Worm (Caenorhabditis elegans) whole organism, L1 larva: Measurements from ENCODE around the gene F25D1.3.

Experiments
- C04F5.9 ChIP-seq: sonication (generic microtip); optimal IDR thresholded peaks from 2 replicates; lab custom pipeline; 2016; ENCODE audit warnings: missing genetic modification characterization, missing compliant biosample characterization
- C34B4.2 ChIP-seq: sonication (generic microtip); optimal IDR thresholded peaks from 2 replicates; lab custom pipeline; 2017; ENCODE audit warnings: mild to moderate bottlenecking, missing genetic modification characterization, missing compliant biosample characterization
- Y116A8C.19 ChIP-seq: sonication (generic microtip); optimal IDR thresholded peaks from 2 replicates; lab custom pipeline; 2016; ENCODE audit warnings: missing compliant biosample characterization, missing genetic modification characterization, borderline replicate concordance
- alr-1 ChIP-seq: fragments of 200-800 bp; sonication (Bioruptor generic); optimal IDR thresholded peaks from 2 replicates; lab custom pipeline; 2018; ENCODE audit warnings: borderline replicate concordance, mild to moderate bottlenecking, missing genetic modification characterization, missing compliant biosample characterization
- blmp-1 ChIP-seq: fragments of 150-350 bp; optimal IDR thresholded peaks from 2 replicates; lab custom pipeline; 2014; ENCODE audit warnings: missing biosample characterization, missing genetic modification characterization
- ceh-63 ChIP-seq: fragments of 200-800 bp; sonication (Bioruptor generic); optimal IDR thresholded peaks from 2 replicates; lab custom pipeline; 2018; ENCODE audit warnings: mild to moderate bottlenecking, missing genetic modification characterization, missing compliant biosample characterization
- ceh-8 ChIP-seq: fragments of 200-800 bp; sonication (Bioruptor generic); optimal IDR thresholded peaks from 2 replicates; lab custom pipeline; 2018; ENCODE audit warnings: mild to moderate bottlenecking, missing genetic modification characterization, moderate library complexity, missing compliant biosample characterization
- ceh-88 ChIP-seq: fragments of 200-800 bp; sonication (Bioruptor generic); IDR thresholded peaks from 2 replicates; pipeline ENCODE4 v1.3.6; 2022; ENCODE audit warnings: missing genetic modification characterization, missing compliant biosample characterization
- ceh-90 ChIP-seq: sonication (generic microtip); optimal IDR thresholded peaks from 2 replicates; lab custom pipeline; 2016; ENCODE audit warnings: missing genetic modification characterization, missing compliant biosample characterization
- dpl-1 ChIP-seq, 3 experiments: fragments of 150-350 bp in 2 of 3; sonication (generic microtip) in 1 of 3; optimal IDR thresholded peaks; 2 replicates each; lab custom pipeline; 2014 to 2017; ENCODE audit warnings: missing biosample characterization in 3 of 3, missing genetic modification characterization in 3 of 3, missing genetic modification reagents in 3 of 3
- efl-1 ChIP-seq, 4 experiments: fragments of 150-350 bp; optimal IDR thresholded peaks in 3 of 4; peaks in 1 of 4; 1 replicate in 1 of 4; 2 replicates in 3 of 4; lab custom pipeline; 2014; ENCODE audit warnings: missing biosample characterization in 2 of 4, missing genetic modification characterization in 2 of 4, missing genetic modification reagents in 2 of 4
- elt-2 ChIP-seq: sonication (generic microtip); optimal IDR thresholded peaks from 2 replicates; lab custom pipeline; 2016; ENCODE audit warnings: missing genetic modification characterization, mild to moderate bottlenecking, inconsistent platforms, missing compliant biosample characterization, missing genetic modification reagents
- elt-3 ChIP-seq, 6 experiments: fragments of 150-350 bp in 1 of 6; sonication (generic microtip); optimal IDR thresholded peaks; 2 replicates each; lab custom pipeline; 2017 to 2018; ENCODE audit warnings: missing biosample characterization in 6 of 6, missing genetic modification characterization in 6 of 6, inconsistent platforms in 1 of 6
- ets-5 ChIP-seq: fragments of 200-800 bp; sonication (Bioruptor generic); IDR thresholded peaks from 2 replicates; pipeline ENCODE4 v1.3.6; 2022; ENCODE audit warnings: missing genetic modification characterization, missing compliant biosample characterization
- fkh-10 ChIP-seq: sonication (generic microtip); optimal IDR thresholded peaks from 2 replicates; lab custom pipeline; 2017; ENCODE audit warnings: missing biosample characterization, missing genetic modification reagents, missing genetic modification characterization
- hlh-17 ChIP-seq: fragments of 200-800 bp; sonication (Bioruptor generic); optimal IDR thresholded peaks from 2 replicates; lab custom pipeline; 2018; ENCODE audit warnings: missing genetic modification characterization, mild to moderate bottlenecking, missing compliant biosample characterization, moderate library complexity, borderline replicate concordance
- hlh-4 ChIP-seq: sonication (generic microtip); optimal IDR thresholded peaks from 2 replicates; lab custom pipeline; 2016; ENCODE audit warnings: mild to moderate bottlenecking, missing genetic modification characterization, missing compliant biosample characterization
- hpl-2 ChIP-seq: fragments of 150-350 bp; optimal IDR thresholded peaks from 2 replicates; lab custom pipeline; 2014; ENCODE audit warnings: missing biosample characterization, missing genetic modification reagents, missing genetic modification characterization
- irx-1 ChIP-seq: sonication (generic microtip); optimal IDR thresholded peaks from 2 replicates; lab custom pipeline; 2016; ENCODE audit warnings: missing genetic modification characterization, missing compliant biosample characterization
- isw-1 ChIP-seq: fragments of 200-800 bp; sonication (Bioruptor generic); IDR thresholded peaks from 2 replicates; pipeline ENCODE4 v1.3.6; 2022; ENCODE audit warnings: missing genetic modification characterization, missing compliant biosample characterization
- lin-35 ChIP-seq, 2 experiments: fragments of 150-350 bp; optimal IDR thresholded peaks; 2 replicates each; lab custom pipeline; 2014; ENCODE audit warnings: missing biosample characterization in 2 of 2, missing genetic modification characterization in 2 of 2, missing genetic modification reagents in 2 of 2
- lin-39 ChIP-seq: fragments of 150-350 bp; optimal IDR thresholded peaks from 2 replicates; lab custom pipeline; 2014; ENCODE audit warnings: missing biosample characterization, missing genetic modification reagents, missing genetic modification characterization
- nhr-12 ChIP-seq: sonication (generic microtip); optimal IDR thresholded peaks from 2 replicates; lab custom pipeline; 2017; ENCODE audit warnings: missing biosample characterization, missing genetic modification characterization
- nhr-28 ChIP-seq: fragments of 150-350 bp; optimal IDR thresholded peaks from 2 replicates; lab custom pipeline; 2014; ENCODE audit warnings: missing biosample characterization, missing genetic modification characterization
- nhr-71 ChIP-seq: sonication (generic microtip); optimal IDR thresholded peaks from 2 replicates; lab custom pipeline; 2016; ENCODE audit warnings: mild to moderate bottlenecking, missing genetic modification characterization, moderate library complexity, missing compliant biosample characterization
- nhr-77 ChIP-seq: fragments of 150-350 bp; optimal IDR thresholded peaks from 2 replicates; lab custom pipeline; 2014; ENCODE audit warnings: missing biosample characterization, missing genetic modification characterization
- nhr-84 ChIP-seq: sonication (generic microtip); optimal IDR thresholded peaks from 2 replicates; lab custom pipeline; 2017; ENCODE audit warnings: missing biosample characterization, missing genetic modification characterization
- pax-3 ChIP-seq: fragments of 200-800 bp; sonication (Bioruptor generic); optimal IDR thresholded peaks from 2 replicates; lab custom pipeline; 2018; ENCODE audit warnings: mild to moderate bottlenecking, missing genetic modification characterization, moderate library complexity, missing compliant biosample characterization
- skn-1 ChIP-seq: fragments of 150-350 bp; optimal IDR thresholded peaks from 2 replicates; lab custom pipeline; 2014; ENCODE audit warnings: missing biosample characterization, missing genetic modification characterization
- snu-23 ChIP-seq: sonication (generic microtip); optimal IDR thresholded peaks from 2 replicates; lab custom pipeline; 2016; ENCODE audit warnings: missing genetic modification characterization, missing compliant biosample characterization
- sup-37 ChIP-seq: fragments of 200-800 bp; sonication (Bioruptor generic); optimal IDR thresholded peaks from 2 replicates; lab custom pipeline; 2018; ENCODE audit warnings: mild to moderate bottlenecking, missing genetic modification characterization, missing compliant biosample characterization
- tbx-2 ChIP-seq: sonication (generic microtip); optimal IDR thresholded peaks from 2 replicates; lab custom pipeline; 2016; ENCODE audit warnings: missing genetic modification characterization, missing compliant biosample characterization

F25D1.3 gene

ce11 chrV:10528500-10528899 is at the start of gene F25D1.3:
F25D1.3 (plus strand) TSS chrV:10528724.
- TF ChIP-seq blmp-1 (tag; lab: Kevin White, UChicago) (peak; percentile 96), hlh-4 (no peak), nhr-84 (no peak), C34B4.2 (tag; lab: Kevin White, UChicago) (no peak)

- TF ChIP-seq ceh-90 (tag; lab: Kevin White, UChicago) (no peak), ceh-63 (no peak), elt-2 (tag; lab: Kevin White, UChicago) (peak; percentile 63), lin-35 (GFP tag; optimal IDR thresholded peaks at IDR 0.05; lab: Kevin White, UChicago) (peak in 1 of 2 experiments; percentile 18), efl-1 (optimal IDR thresholded peaks at IDR 0.05; lab: Kevin White, UChicago) (no peak), efl-1 (GFP tag; optimal IDR thresholded peaks at IDR 0.05 in 1 of 2; lab: Kevin White, UChicago) (peak in 1 of 2 experiments; percentile 57)
- TF ChIP-seq, all 84 proteins: peak for 3
These were observed 44.5 kb upstream of the F25D1.3 start for ce11 chrV:10483995-10484394.

- no peak for TF ChIP-seq fkh-10
- no peak for TF ChIP-seq C04F5.9 (tag; lab: Kevin White, UChicago)
- TF ChIP-seq, all 84 proteins: peak for 0
These were observed 43.9 kb upstream of the F25D1.3 start, which contains the start of gene Y32F6B.1 for ce11 chrV:10484640-10485039. Y32F6B.1 (minus strand) TSS chrV:10484740.

ce11 chrV:10485389-10485788 is 43.1 kb upstream of the F25D1.3 start:
- TF ChIP-seq nhr-77 (tag; lab: Kevin White, UChicago) (no peak), elt-2 (tag; lab: Kevin White, UChicago) (peak; percentile 45)

ce11 chrV:10489998-10490397 is 38.5 kb upstream of the F25D1.3 start, which contains the start of gene ncx-5:
ncx-5 (minus strand) TSS chrV:10490098.
- TF ChIP-seq hpl-2 (no peak), isw-1 (GFP tag; lab: Robert Waterston, UW) (no peak), sup-37 (GFP tag; lab: Kevin White, UChicago) (no peak), dpl-1 (GFP tag; optimal IDR thresholded peaks at IDR 0.05; lab: Kevin White, UChicago) (no peak), Y116A8C.19 (no peak), hlh-17 (GFP tag; lab: Kevin White, UChicago) (no peak), irx-1 (tag; lab: Kevin White, UChicago) (no peak), efl-1 (optimal IDR thresholded peaks at IDR 0.05; lab: Kevin White, UChicago) (no peak), efl-1 (GFP tag; optimal IDR thresholded peaks at IDR 0.05 in 1 of 2; lab: Kevin White, UChicago) (no peak), C04F5.9 (tag; lab: Kevin White, UChicago) (no peak), ceh-63 (no peak), nhr-84 (no peak)

ce11 chrV:10491443-10491842 is 37.1 kb upstream of the F25D1.3 start, which contains the start of gene aqp-5:
aqp-5 (plus strand) TSS chrV:10491743.
- TF ChIP-seq dpl-1 (GFP tag; optimal IDR thresholded peaks at IDR 0.05; lab: Kevin White, UChicago), result no peak
- no peak for TF ChIP-seq snu-23 (GFP tag; lab: Kevin White, UChicago)
- TF ChIP-seq skn-1 (tag; lab: Kevin White, UChicago), result no peak
- no peak for TF ChIP-seq sup-37 (GFP tag; lab: Kevin White, UChicago)
- no peak for TF ChIP-seq nhr-28 (tag; lab: Kevin White, UChicago)
- no peak for TF ChIP-seq nhr-12 (tag; lab: Kevin White, UChicago)
- no peak for TF ChIP-seq ets-5 (GFP tag; lab: Robert Waterston, UW)
- no peak for TF ChIP-seq ceh-88
- TF ChIP-seq lin-39, result no peak
- TF ChIP-seq nhr-71 (tag; lab: Kevin White, UChicago), result no peak
- no peak for TF ChIP-seq tbx-2 (tag; lab: Kevin White, UChicago)
- TF ChIP-seq nhr-77 (tag; lab: Kevin White, UChicago), result no peak
- no peak for TF ChIP-seq elt-3 (tag; optimal IDR thresholded peaks at IDR 0.05; lab: Kevin White, UChicago)
- no peak for TF ChIP-seq alr-1 (tag; lab: Kevin White, UChicago)
- TF ChIP-seq ceh-90 (tag; lab: Kevin White, UChicago), result no peak
- no peak for TF ChIP-seq ceh-8 (GFP tag; lab: Kevin White, UChicago)
- no peak for TF ChIP-seq pax-3 (tag; lab: Kevin White, UChicago)
- no peak for TF ChIP-seq nhr-84
